Worm (Caenorhabditis elegans) whole organism, L2 larva: Measurements from ENCODE around the gene abu-13.

Experiments used
- elt-1 ChIP-seq: fragments of 150-350 bp; optimal IDR thresholded peaks from 2 replicates; lab custom pipeline; 2014; ENCODE audit warnings: missing biosample characterization, missing genetic modification characterization
- fos-1 ChIP-seq: fragments of 150-350 bp; optimal IDR thresholded peaks from 2 replicates; lab custom pipeline; 2014; ENCODE audit warnings: missing biosample characterization, missing genetic modification characterization

- no peak for TF ChIP-seq fos-1 (tag; lab: Kevin White, UChicago)
- TF ChIP-seq elt-1 (tag; lab: Kevin White, UChicago) = no peak
These were observed 50.0 kb downstream of the abu-13 start for ce11 chrIII:6895677-6896076.
